Worm (Caenorhabditis elegans) whole organism, L3 larva: ENCODE data around the gene C06B8.3.

Experiments used
- R02D3.7 ChIP-seq: fragments of 150-350 bp; optimal IDR thresholded peaks from 2 replicates; lab custom pipeline; 2014; ENCODE audit warnings: missing biosample characterization, missing genetic modification characterization
- ZK546.5 ChIP-seq: sonication (generic microtip); optimal IDR thresholded peaks from 2 replicates; lab custom pipeline; 2017; ENCODE audit warnings: missing biosample characterization, missing genetic modification characterization
- aly-2 ChIP-seq: fragments of 150-350 bp; optimal IDR thresholded peaks from 2 replicates; lab custom pipeline; 2014; ENCODE audit warnings: missing biosample characterization, missing genetic modification characterization
- ama-1 ChIP-seq: fragments of 150-350 bp; optimal IDR thresholded peaks from 2 replicates; lab custom pipeline; 2018
- ceh-16 ChIP-seq: sonication (generic microtip); optimal IDR thresholded peaks from 2 replicates; lab custom pipeline; 2017; ENCODE audit warnings: missing biosample characterization, missing genetic modification characterization
- ceh-28 ChIP-seq: fragments of 150-350 bp; optimal IDR thresholded peaks from 2 replicates; lab custom pipeline; 2014; ENCODE audit warnings: missing biosample characterization, missing genetic modification reagents, missing genetic modification characterization
- ceh-82 ChIP-seq: fragments of 150-350 bp; optimal IDR thresholded peaks from 2 replicates; lab custom pipeline; 2014; ENCODE audit warnings: missing biosample characterization, missing genetic modification characterization
- ceh-9 ChIP-seq: sonication (generic microtip); optimal IDR thresholded peaks from 2 replicates; lab custom pipeline; 2018; ENCODE audit warnings: missing biosample characterization, missing genetic modification characterization
- daf-12 ChIP-seq: fragments of 150-350 bp; optimal IDR thresholded peaks from 2 replicates; lab custom pipeline; 2014; ENCODE audit warnings: missing biosample characterization, missing genetic modification reagents, missing genetic modification characterization
- egl-27 ChIP-seq: sonication (generic microtip); optimal IDR thresholded peaks from 4 replicates; lab custom pipeline; 2017; ENCODE audit warnings: missing biosample characterization, missing genetic modification reagents, missing genetic modification characterization
- egl-5 ChIP-seq: fragments of 150-350 bp; optimal IDR thresholded peaks from 2 replicates; lab custom pipeline; 2017; ENCODE audit warnings: missing biosample characterization, missing genetic modification reagents, missing genetic modification characterization, inconsistent platforms
- elt-1 ChIP-seq: fragments of 150-350 bp; optimal IDR thresholded peaks from 2 replicates; lab custom pipeline; 2014; ENCODE audit warnings: missing biosample characterization, missing genetic modification characterization
- elt-2 ChIP-seq: sonication (generic microtip); optimal IDR thresholded peaks from 2 replicates; lab custom pipeline; 2016; ENCODE audit warnings: missing genetic modification reagents, mild to moderate bottlenecking, missing genetic modification characterization, missing compliant biosample characterization
- elt-3 ChIP-seq, 3 experiments: fragments of 150-350 bp in 1 of 3; sonication (generic microtip) in 2 of 3; optimal IDR thresholded peaks; 2 replicates in 2 of 3; 4 replicates in 1 of 3; lab custom pipeline; 2014 to 2017; ENCODE audit warnings: missing biosample characterization in 3 of 3, missing genetic modification characterization in 3 of 3
- eor-1 ChIP-seq, 2 experiments: fragments of 150-350 bp; optimal IDR thresholded peaks; 2 replicates each; lab custom pipeline; 2014 to 2018; ENCODE audit warnings: missing biosample characterization in 2 of 2, missing genetic modification characterization in 2 of 2
- fkh-10 ChIP-seq: sonication (generic microtip); optimal IDR thresholded peaks from 2 replicates; lab custom pipeline; 2017; ENCODE audit warnings: missing biosample characterization, missing genetic modification reagents, missing genetic modification characterization
- fkh-2 ChIP-seq: fragments of 150-350 bp; optimal IDR thresholded peaks from 2 replicates; lab custom pipeline; 2014; ENCODE audit warnings: missing biosample characterization, missing genetic modification reagents, missing genetic modification characterization
- fos-1 ChIP-seq: fragments of 150-350 bp; optimal IDR thresholded peaks from 2 replicates; lab custom pipeline; 2014; ENCODE audit warnings: missing biosample characterization, missing genetic modification characterization
- hmg-11 ChIP-seq: sonication (generic microtip); optimal IDR thresholded peaks from 2 replicates; lab custom pipeline; 2016; ENCODE audit warnings: missing genetic modification characterization, missing compliant biosample characterization
- jun-1 ChIP-seq: fragments of 150-350 bp; optimal IDR thresholded peaks from 2 replicates; lab custom pipeline; 2014; ENCODE audit warnings: missing biosample characterization, missing genetic modification reagents, missing genetic modification characterization
- lin-15B ChIP-seq: fragments of 150-350 bp; optimal IDR thresholded peaks from 2 replicates; lab custom pipeline; 2014; ENCODE audit warnings: missing biosample characterization, missing genetic modification characterization
- lin-39 ChIP-seq: fragments of 150-350 bp; optimal IDR thresholded peaks from 2 replicates; lab custom pipeline; 2018; ENCODE audit warnings: missing biosample characterization, missing genetic modification reagents, missing genetic modification characterization
- lsy-12 ChIP-seq: sonication (generic microtip); optimal IDR thresholded peaks from 2 replicates; lab custom pipeline; 2016; ENCODE audit warnings: mild to moderate bottlenecking, missing genetic modification characterization, missing compliant biosample characterization
- mdl-1 ChIP-seq: fragments of 150-350 bp; optimal IDR thresholded peaks from 2 replicates; lab custom pipeline; 2014; ENCODE audit warnings: missing biosample characterization, missing genetic modification characterization
- nfya-1 ChIP-seq: sonication (generic microtip); optimal IDR thresholded peaks from 2 replicates; lab custom pipeline; 2017; ENCODE audit warnings: missing genetic modification characterization, mild to moderate bottlenecking, missing compliant biosample characterization, antibody characterized with exemption, moderate library complexity; ENCODE audit not compliant: insufficient read depth
- nhr-11 ChIP-seq: fragments of 150-350 bp; optimal IDR thresholded peaks from 2 replicates; lab custom pipeline; 2014; ENCODE audit warnings: missing biosample characterization, missing genetic modification characterization
- nhr-12 ChIP-seq: fragments of 150-350 bp; optimal IDR thresholded peaks from 2 replicates; lab custom pipeline; 2014; ENCODE audit warnings: missing biosample characterization, missing genetic modification characterization
- nhr-23 ChIP-seq: fragments of 150-350 bp; optimal IDR thresholded peaks from 2 replicates; lab custom pipeline; 2014; ENCODE audit warnings: missing biosample characterization, missing genetic modification reagents, missing genetic modification characterization
- nhr-237 ChIP-seq: fragments of 150-350 bp; optimal IDR thresholded peaks from 2 replicates; lab custom pipeline; 2014; ENCODE audit warnings: missing biosample characterization, missing genetic modification characterization
- nhr-25 ChIP-seq: sonication (generic microtip); optimal IDR thresholded peaks from 2 replicates; lab custom pipeline; 2017; ENCODE audit warnings: missing biosample characterization, missing genetic modification characterization
- nhr-28 ChIP-seq: fragments of 150-350 bp; optimal IDR thresholded peaks from 2 replicates; lab custom pipeline; 2014; ENCODE audit warnings: missing biosample characterization, missing genetic modification characterization
- nhr-43 ChIP-seq: sonication (generic microtip); optimal IDR thresholded peaks from 2 replicates; lab custom pipeline; 2016; ENCODE audit warnings: mild to moderate bottlenecking, missing genetic modification characterization, missing compliant biosample characterization; ENCODE audit not compliant: poor library complexity, severe bottlenecking
- nhr-67 ChIP-seq: fragments of 150-350 bp; optimal IDR thresholded peaks from 2 replicates; lab custom pipeline; 2014; ENCODE audit warnings: missing biosample characterization, missing genetic modification characterization
- nhr-76 ChIP-seq: fragments of 150-350 bp; sonication (generic microtip); optimal IDR thresholded peaks from 5 replicates; lab custom pipeline; 2014; ENCODE audit warnings: missing biosample characterization, missing genetic modification characterization
- nhr-77 ChIP-seq: fragments of 150-350 bp; optimal IDR thresholded peaks from 2 replicates; lab custom pipeline; 2014; ENCODE audit warnings: missing biosample characterization, missing genetic modification characterization
- pha-4 ChIP-seq: fragments of 150-350 bp; optimal IDR thresholded peaks from 2 replicates; lab custom pipeline; 2014; ENCODE audit warnings: missing biosample characterization, missing genetic modification reagents, missing genetic modification characterization
- pqm-1 ChIP-seq: fragments of 150-350 bp; optimal IDR thresholded peaks from 2 replicates; lab custom pipeline; 2017; ENCODE audit warnings: missing biosample characterization, missing genetic modification characterization, inconsistent platforms
- sea-2 ChIP-seq: fragments of 150-350 bp; sonication (generic microtip); optimal IDR thresholded peaks from 4 replicates; lab custom pipeline; 2014; ENCODE audit warnings: missing biosample characterization, missing genetic modification reagents, missing genetic modification characterization
- skn-1 ChIP-seq: fragments of 150-350 bp; optimal IDR thresholded peaks from 2 replicates; lab custom pipeline; 2014; ENCODE audit warnings: missing biosample characterization, missing genetic modification characterization
- snpc-4 ChIP-seq: fragments of 150-350 bp; optimal IDR thresholded peaks from 2 replicates; lab custom pipeline; 2014; ENCODE audit warnings: missing biosample characterization, missing genetic modification characterization
- tbx-2 ChIP-seq: sonication (generic microtip); optimal IDR thresholded peaks from 2 replicates; lab custom pipeline; 2016; ENCODE audit warnings: mild to moderate bottlenecking, missing genetic modification characterization, missing compliant biosample characterization
- unc-39 ChIP-seq: sonication (generic microtip); optimal IDR thresholded peaks from 4 replicates; lab custom pipeline; 2017; ENCODE audit warnings: missing biosample characterization, missing genetic modification characterization
- unc-62 ChIP-seq: fragments of 150-350 bp; sonication (generic microtip); optimal IDR thresholded peaks from 4 replicates; lab custom pipeline; 2014; ENCODE audit warnings: missing biosample characterization, missing genetic modification reagents, missing genetic modification characterization
- zag-1 ChIP-seq: fragments of 150-350 bp; optimal IDR thresholded peaks from 2 replicates; lab custom pipeline; 2014; ENCODE audit warnings: missing biosample characterization, missing genetic modification characterization
- ztf-11 ChIP-seq: fragments of 150-350 bp; optimal IDR thresholded peaks from 2 replicates; lab custom pipeline; 2014; ENCODE audit warnings: missing biosample characterization, missing genetic modification characterization
- ztf-4 ChIP-seq: fragments of 150-350 bp; optimal IDR thresholded peaks from 2 replicates; lab custom pipeline; 2014; ENCODE audit warnings: missing biosample characterization, missing genetic modification characterization

Gene C06B8.3

ce11 chrV:15515365-15515764 lies 30.9 kb upstream of the C06B8.3 start:
- TF ChIP-seq nhr-43 (tag; lab: Kevin White, UChicago) (no peak), pqm-1 (tag; lab: Kevin White, UChicago) (peak; percentile 54), ceh-82 (tag; lab: Kevin White, UChicago) (no peak), elt-2 (tag; lab: Kevin White, UChicago) (peak; percentile 36)

DNA sequence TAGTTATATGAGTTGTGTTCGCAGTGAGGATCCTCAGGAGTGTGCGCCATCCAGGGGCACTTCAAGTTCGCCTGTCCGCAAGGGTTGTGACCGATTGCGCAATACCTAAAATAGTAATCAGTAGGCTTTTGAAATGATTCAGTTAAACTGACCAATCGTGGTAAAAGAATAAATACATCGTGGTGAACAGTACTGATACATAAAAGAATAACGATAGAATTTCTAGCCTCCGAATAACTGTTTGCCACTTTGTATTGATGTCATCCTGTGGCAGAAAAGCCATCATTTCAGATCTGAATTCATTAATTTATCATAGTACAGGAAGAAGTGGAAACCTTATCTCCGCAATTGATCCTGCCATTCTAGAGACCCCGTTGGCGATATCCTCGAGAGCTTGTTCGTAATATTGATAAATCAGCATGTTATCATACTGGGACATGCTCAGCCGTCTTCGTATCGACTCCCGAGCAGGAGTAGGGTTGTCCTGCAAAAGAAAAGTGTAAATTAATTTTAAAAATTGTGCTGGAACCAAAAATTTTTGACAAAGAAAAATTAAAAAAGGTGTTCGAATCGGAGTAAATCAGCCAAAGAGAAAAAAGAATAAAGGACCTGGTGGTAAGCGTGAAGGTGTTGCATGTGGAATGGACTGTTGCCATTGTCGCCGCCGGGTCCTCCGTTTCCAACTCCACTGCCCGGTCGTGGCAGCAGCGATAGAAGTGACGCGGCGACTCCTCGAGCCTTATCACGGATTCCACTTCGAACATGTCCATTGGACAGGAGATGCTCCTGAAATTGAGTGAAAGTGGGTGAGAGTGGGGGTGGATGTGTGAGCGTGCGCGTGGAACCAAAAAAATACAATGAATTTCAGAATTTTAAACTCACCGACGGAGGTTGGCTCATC lies 28.7 kb upstream of the C06B8.3 start:
- TF ChIP-seq mdl-1 (tag; lab: Kevin White, UChicago) (no peak), daf-12 (tag; lab: Kevin White, UChicago) (no peak), unc-39 (no peak), nhr-28 (tag; lab: Kevin White, UChicago) (no peak), snpc-4 (no peak), nhr-12 (tag; lab: Kevin White, UChicago) (no peak), sea-2 (GFP tag; lab: Kevin White, UChicago) (no peak), ceh-16 (no peak), ztf-11 (tag; lab: Kevin White, UChicago) (no peak)

- no peak for TF ChIP-seq elt-3 (tag; optimal IDR thresholded peaks at IDR 0.05; lab: Kevin White, UChicago)
- peak; percentile 94 for TF ChIP-seq lin-39 (tag; lab: Kevin White, UChicago)
- no peak for TF ChIP-seq eor-1 (tag; optimal IDR thresholded peaks at IDR 0.05; lab: Kevin White, UChicago)
- peak; percentile 59 for TF ChIP-seq elt-2 (tag; lab: Kevin White, UChicago)
- TF ChIP-seq daf-12 (tag; lab: Kevin White, UChicago): no peak
- peak; percentile 41 for TF ChIP-seq nhr-43 (tag; lab: Kevin White, UChicago)
- peak; percentile 47 for TF ChIP-seq lsy-12 (tag; lab: Kevin White, UChicago)
- TF ChIP-seq sea-2 (GFP tag; lab: Kevin White, UChicago): no peak
- no peak for TF ChIP-seq ceh-9
- peak; percentile 27 for TF ChIP-seq egl-27 (tag; lab: Kevin White, UChicago)
- no peak for TF ChIP-seq mdl-1 (tag; lab: Kevin White, UChicago)
- no peak for TF ChIP-seq fos-1
- peak; percentile 75 for TF ChIP-seq skn-1 (tag; lab: Kevin White, UChicago)
- TF ChIP-seq nhr-28 (tag; lab: Kevin White, UChicago): no peak
- no peak for TF ChIP-seq aly-2 (tag; lab: Kevin White, UChicago)
- TF ChIP-seq nhr-11 (tag; lab: Kevin White, UChicago): no peak
- no peak for TF ChIP-seq nhr-76 (tag; lab: Kevin White, UChicago)
- no peak for TF ChIP-seq ceh-16
- peak; percentile 70 for TF ChIP-seq fkh-10
- no peak for TF ChIP-seq unc-62
- TF ChIP-seq nhr-12 (tag; lab: Kevin White, UChicago): no peak
- peak; percentile 88 for TF ChIP-seq egl-5
- peak; percentile 82 for TF ChIP-seq lin-15B (tag; lab: Kevin White, UChicago)
- TF ChIP-seq jun-1 (tag; lab: Kevin White, UChicago): peak; percentile 44
- peak; percentile 74 for TF ChIP-seq pqm-1 (tag; lab: Kevin White, UChicago)
- no peak for TF ChIP-seq ztf-4 (tag; lab: Kevin White, UChicago)
- TF ChIP-seq nhr-77 (tag; lab: Kevin White, UChicago): no peak
- TF ChIP-seq pha-4 (tag; lab: Kevin White, UChicago): peak; percentile 95
- TF ChIP-seq hmg-11 (tag; lab: Kevin White, UChicago): peak; percentile 84
- peak; percentile 95 for TF ChIP-seq nfya-1 (tag; lab: Kevin White, UChicago)
- TF ChIP-seq tbx-2: peak; percentile 30
- peak; percentile 48 for TF ChIP-seq ceh-28 (tag; lab: Kevin White, UChicago)
- no peak for TF ChIP-seq elt-1 (tag; lab: Kevin White, UChicago)
- TF ChIP-seq ceh-82 (tag; lab: Kevin White, UChicago): no peak
- peak; percentile 88 for TF ChIP-seq nhr-23 (tag; lab: Kevin White, UChicago)
- no peak for TF ChIP-seq ztf-11 (tag; lab: Kevin White, UChicago)
- TF ChIP-seq ZK546.5 (tag; lab: Kevin White, UChicago): no peak
- TF ChIP-seq fkh-2 (tag; lab: Kevin White, UChicago): no peak
- TF ChIP-seq ama-1 (lab: Kevin White, UChicago): no peak
- TF ChIP-seq zag-1: no peak
- no peak for TF ChIP-seq unc-39
- no peak for TF ChIP-seq nhr-237 (tag; lab: Kevin White, UChicago)
- peak; percentile 72 for TF ChIP-seq R02D3.7
- peak; percentile 81 for TF ChIP-seq snpc-4
- TF ChIP-seq nhr-25 (tag; lab: Kevin White, UChicago): peak; percentile 69
- TF ChIP-seq nhr-67 (tag; lab: Kevin White, UChicago): no peak
Observed at ce11 chrV:15511613-15512216, 27.3 kb upstream of the C06B8.3 start, which contains the start of gene rpl-38. rpl-38 (plus strand) TSS chrV:15512166.
